Worm (Caenorhabditis elegans) whole organism, L4 larva: ENCODE measurements around the gene F52G2.3.

Experiments
- ZK337.2 ChIP-seq: fragments of 200-800 bp; sonication (Bioruptor generic); IDR thresholded peaks from 2 replicates; pipeline ENCODE4 v1.3.6; 2022; ENCODE audit warnings: missing genetic modification reagents, missing genetic modification characterization, missing compliant biosample characterization
- dpl-1 ChIP-seq: fragments of 150-350 bp; optimal IDR thresholded peaks from 2 replicates; lab custom pipeline; 2014; ENCODE audit warnings: missing biosample characterization, missing genetic modification reagents, missing genetic modification characterization
- egl-43 ChIP-seq: fragments of 200-800 bp; sonication (Bioruptor generic); IDR thresholded peaks from 2 replicates; pipeline ENCODE4 v1.3.6; 2022; ENCODE audit warnings: missing genetic modification reagents, missing genetic modification characterization, missing compliant biosample characterization
- lin-1 ChIP-seq: fragments of 200-800 bp; sonication (Bioruptor generic); IDR thresholded peaks from 2 replicates; pipeline ENCODE4 v1.3.6; 2022; ENCODE audit warnings: missing genetic modification reagents, missing genetic modification characterization, missing compliant biosample characterization
- lin-13 ChIP-seq: fragments of 150-350 bp; optimal IDR thresholded peaks from 2 replicates; lab custom pipeline; 2014; ENCODE audit warnings: missing biosample characterization, missing genetic modification reagents, missing genetic modification characterization
- nhr-28 ChIP-seq: fragments of 150-350 bp; optimal IDR thresholded peaks from 2 replicates; lab custom pipeline; 2014; ENCODE audit warnings: missing biosample characterization, missing genetic modification characterization

ce11 chrIV:13549350-13549749, 1.3 kb upstream of the F52G2.3 start:
- TF ChIP-seq egl-43 (GFP tag; lab: Robert Waterston, UW): no peak
- no peak for TF ChIP-seq ZK337.2 (GFP tag; lab: Robert Waterston, UW)
- TF ChIP-seq lin-13 (GFP tag; lab: Kevin White, UChicago): no peak
- no peak for TF ChIP-seq lin-1 (GFP tag; lab: Robert Waterston, UW)
- TF ChIP-seq nhr-28 (tag; lab: Kevin White, UChicago): no peak
- no peak for TF ChIP-seq dpl-1
